Worm (Caenorhabditis elegans) whole organism, L2 larva: Measurements from ENCODE around the gene C29G2.3.
A peak's percentile ranks its signal among the peaks of the same experiment; 100 is the strongest.

ENCODE experiments used
- C34F6.9 ChIP-seq: fragments of 150-350 bp; optimal IDR thresholded peaks from 2 replicates; lab custom pipeline; 2014; ENCODE audit warnings: missing biosample characterization, missing genetic modification characterization
- F13H6.1 ChIP-seq: sonication (generic microtip); optimal IDR thresholded peaks from 2 replicates; lab custom pipeline; 2016; ENCODE audit warnings: missing genetic modification characterization, missing compliant biosample characterization
- R02D3.7 ChIP-seq: fragments of 150-350 bp; optimal IDR thresholded peaks from 2 replicates; lab custom pipeline; 2014; ENCODE audit warnings: missing biosample characterization, missing genetic modification characterization
- Y55F3AM.14 ChIP-seq: fragments of 200-800 bp; sonication (Bioruptor generic); optimal IDR thresholded peaks from 2 replicates; lab custom pipeline; 2018; ENCODE audit warnings: mild to moderate bottlenecking, missing genetic modification characterization, missing compliant biosample characterization
- alr-1 ChIP-seq: fragments of 150-350 bp; optimal IDR thresholded peaks from 2 replicates; lab custom pipeline; 2014; ENCODE audit warnings: missing biosample characterization, missing genetic modification characterization
- aly-2 ChIP-seq: fragments of 150-350 bp; optimal IDR thresholded peaks from 2 replicates; lab custom pipeline; 2014; ENCODE audit warnings: missing biosample characterization, missing genetic modification characterization
- ama-1 ChIP-seq: fragments of 150-350 bp; optimal IDR thresholded peaks from 2 replicates; lab custom pipeline; 2018; ENCODE audit warnings: inconsistent platforms
- blmp-1 ChIP-seq: sonication (generic microtip); optimal IDR thresholded peaks from 2 replicates; lab custom pipeline; 2017; ENCODE audit warnings: missing genetic modification characterization, mild to moderate bottlenecking, missing compliant biosample characterization, antibody characterized with exemption, moderate library complexity; ENCODE audit not compliant: insufficient read depth
- ceh-16 ChIP-seq: fragments of 150-350 bp; optimal IDR thresholded peaks from 2 replicates; lab custom pipeline; 2014; ENCODE audit warnings: missing biosample characterization, missing genetic modification characterization
- ceh-82 ChIP-seq: fragments of 150-350 bp; optimal IDR thresholded peaks from 2 replicates; lab custom pipeline; 2014; ENCODE audit warnings: missing biosample characterization, missing genetic modification characterization
- egl-27 ChIP-seq: sonication (generic microtip); optimal IDR thresholded peaks from 3 replicates; lab custom pipeline; 2017; ENCODE audit warnings: missing biosample characterization, missing genetic modification reagents, missing genetic modification characterization
- elt-1 ChIP-seq: fragments of 150-350 bp; optimal IDR thresholded peaks from 2 replicates; lab custom pipeline; 2014; ENCODE audit warnings: missing biosample characterization, missing genetic modification characterization
- elt-3 ChIP-seq: sonication (generic microtip); optimal IDR thresholded peaks from 2 replicates; lab custom pipeline; 2017; ENCODE audit warnings: missing biosample characterization, missing genetic modification characterization
- fos-1 ChIP-seq: fragments of 150-350 bp; optimal IDR thresholded peaks from 2 replicates; lab custom pipeline; 2014; ENCODE audit warnings: missing biosample characterization, missing genetic modification characterization
- gmeb-1 ChIP-seq: fragments of 150-350 bp; optimal IDR thresholded peaks from 2 replicates; lab custom pipeline; 2014; ENCODE audit warnings: missing biosample characterization, missing genetic modification characterization
- lin-11 ChIP-seq: fragments of 150-350 bp; sonication (generic microtip); optimal IDR thresholded peaks from 2 replicates; lab custom pipeline; 2014; ENCODE audit warnings: missing biosample characterization, missing genetic modification characterization, inconsistent platforms, mixed read lengths
- lin-13 ChIP-seq: fragments of 150-350 bp; optimal IDR thresholded peaks from 2 replicates; lab custom pipeline; 2014; ENCODE audit warnings: missing biosample characterization, missing genetic modification reagents, missing genetic modification characterization
- lsy-2 ChIP-seq, 2 experiments: fragments of 150-350 bp in 1 of 2; sonication (generic microtip) in 1 of 2; optimal IDR thresholded peaks; 2 replicates each; lab custom pipeline; 2014 to 2017; ENCODE audit warnings: missing biosample characterization in 2 of 2, missing genetic modification characterization in 2 of 2
- mab-5 ChIP-seq: fragments of 150-350 bp; optimal IDR thresholded peaks from 2 replicates; lab custom pipeline; 2014; ENCODE audit warnings: missing biosample characterization, missing genetic modification characterization
- mbf-1 ChIP-seq: sonication (generic microtip); optimal IDR thresholded peaks from 2 replicates; lab custom pipeline; 2017; ENCODE audit warnings: missing biosample characterization, missing genetic modification characterization
- mdl-1 ChIP-seq, 2 experiments: fragments of 150-350 bp in 1 of 2; sonication (generic microtip) in 1 of 2; optimal IDR thresholded peaks; 2 replicates each; lab custom pipeline; 2017; ENCODE audit warnings: missing biosample characterization in 2 of 2, missing genetic modification characterization in 2 of 2
- nhr-10 ChIP-seq: sonication (generic microtip); optimal IDR thresholded peaks from 2 replicates; lab custom pipeline; 2017; ENCODE audit warnings: missing biosample characterization, missing genetic modification characterization
- nhr-129 ChIP-seq: fragments of 150-350 bp; optimal IDR thresholded peaks from 2 replicates; lab custom pipeline; 2014; ENCODE audit warnings: missing biosample characterization, missing genetic modification characterization
- nhr-21 ChIP-seq: fragments of 150-350 bp; optimal IDR thresholded peaks from 2 replicates; lab custom pipeline; 2014; ENCODE audit warnings: missing biosample characterization, missing genetic modification characterization
- nhr-23 ChIP-seq: fragments of 150-350 bp; optimal IDR thresholded peaks from 2 replicates; lab custom pipeline; 2014; ENCODE audit warnings: missing biosample characterization, missing genetic modification reagents, missing genetic modification characterization
- nhr-237 ChIP-seq: fragments of 150-350 bp; optimal IDR thresholded peaks from 2 replicates; lab custom pipeline; 2014; ENCODE audit warnings: missing biosample characterization, missing genetic modification characterization
- nhr-25 ChIP-seq: fragments of 150-350 bp; sonication (generic microtip); optimal IDR thresholded peaks from 3 replicates; lab custom pipeline; 2014; ENCODE audit warnings: missing biosample characterization, missing genetic modification characterization
- nhr-6 ChIP-seq: fragments of 150-350 bp; optimal IDR thresholded peaks from 2 replicates; lab custom pipeline; 2014; ENCODE audit warnings: missing biosample characterization, missing genetic modification characterization
- nhr-77 ChIP-seq: fragments of 150-350 bp; optimal IDR thresholded peaks from 2 replicates; lab custom pipeline; 2014; ENCODE audit warnings: missing biosample characterization, missing genetic modification characterization
- peb-1 ChIP-seq: fragments of 150-350 bp; optimal IDR thresholded peaks from 2 replicates; lab custom pipeline; 2014; ENCODE audit warnings: missing biosample characterization, missing genetic modification characterization
- sem-4 ChIP-seq: fragments of 150-350 bp; optimal IDR thresholded peaks from 2 replicates; lab custom pipeline; 2014; ENCODE audit warnings: missing biosample characterization, missing genetic modification reagents, missing genetic modification characterization
- sma-3 ChIP-seq: sonication (generic microtip); optimal IDR thresholded peaks from 2 replicates; lab custom pipeline; 2016; ENCODE audit warnings: missing genetic modification reagents, missing genetic modification characterization, missing compliant biosample characterization
- sma-9 ChIP-seq, 2 experiments: fragments of 150-350 bp in 1 of 2; sonication (generic microtip) in 1 of 2; optimal IDR thresholded peaks; 2 replicates each; lab custom pipeline; 2014 to 2016; ENCODE audit warnings: missing genetic modification characterization in 2 of 2, mild to moderate bottlenecking in 1 of 2, missing biosample characterization in 1 of 2, missing compliant biosample characterization in 1 of 2, missing genetic modification reagents in 1 of 2, moderate library complexity in 1 of 2
- snpc-4 ChIP-seq: fragments of 150-350 bp; optimal IDR thresholded peaks from 2 replicates; lab custom pipeline; 2014; ENCODE audit warnings: missing biosample characterization, missing genetic modification characterization
- unc-39 ChIP-seq: fragments of 150-350 bp; optimal IDR thresholded peaks from 2 replicates; lab custom pipeline; 2014; ENCODE audit warnings: missing biosample characterization, missing genetic modification characterization
- unc-55 ChIP-seq: fragments of 150-350 bp; sonication (generic microtip); optimal IDR thresholded peaks from 3 replicates; lab custom pipeline; 2014; ENCODE audit warnings: missing biosample characterization, missing genetic modification reagents, missing genetic modification characterization
- unc-62 ChIP-seq: fragments of 150-350 bp; optimal IDR thresholded peaks from 2 replicates; lab custom pipeline; 2014; ENCODE audit warnings: missing biosample characterization, missing genetic modification reagents, missing genetic modification characterization
- zag-1 ChIP-seq: fragments of 150-350 bp; optimal IDR thresholded peaks from 2 replicates; lab custom pipeline; 2014; ENCODE audit warnings: missing biosample characterization, missing genetic modification characterization
- ztf-11 ChIP-seq: sonication (generic microtip); optimal IDR thresholded peaks from 2 replicates; lab custom pipeline; 2017; ENCODE audit warnings: missing biosample characterization, missing genetic modification characterization
- ztf-4 ChIP-seq: fragments of 150-350 bp; optimal IDR thresholded peaks from 2 replicates; lab custom pipeline; 2014; ENCODE audit warnings: missing biosample characterization, missing genetic modification characterization

Gene C29G2.3

DNA sequence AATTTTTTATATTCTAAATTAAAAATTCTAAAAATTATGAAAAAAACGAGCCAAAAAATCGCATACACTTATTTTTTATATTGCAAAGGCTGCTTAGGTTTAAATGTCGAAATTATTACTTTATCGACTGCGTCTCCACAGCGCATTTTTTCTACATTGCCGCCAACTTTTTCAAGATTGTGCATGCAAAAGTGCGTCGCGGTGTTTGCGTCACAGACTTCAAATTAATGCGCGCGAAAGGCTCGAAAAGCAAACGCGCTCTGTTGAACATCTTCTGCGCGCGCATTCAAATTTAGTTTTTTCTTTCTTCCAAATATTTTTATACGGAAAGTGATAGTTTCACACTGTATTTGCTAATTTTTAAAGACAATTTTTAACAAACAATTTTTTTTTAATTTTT, 19.8 kb downstream of the C29G2.3 start (continued):
- TF ChIP-seq snpc-4 (tag; lab: Kevin White, UChicago) (peak; percentile 46), unc-62 (GFP tag; lab: Kevin White, UChicago) (no peak), mbf-1 (tag; lab: Kevin White, UChicago) (no peak), lin-13 (peak; percentile 88), nhr-6 (tag; lab: Kevin White, UChicago) (peak; percentile 24), nhr-129 (tag; lab: Kevin White, UChicago) (peak; percentile 81), gmeb-1 (peak; percentile 99), nhr-25 (no peak), C34F6.9 (tag; lab: Kevin White, UChicago) (peak; percentile 69), ztf-4 (tag; lab: Kevin White, UChicago) (peak; percentile 28), sma-3 (GFP tag; lab: Kevin White, UChicago) (peak; percentile 66), Y55F3AM.14 (no peak), elt-1 (no peak), fos-1 (tag; lab: Kevin White, UChicago) (peak; percentile 29), ztf-11 (no peak), nhr-23 (tag; lab: Kevin White, UChicago) (no peak), unc-39 (tag; lab: Kevin White, UChicago) (no peak)
- TF ChIP-seq, all 48 proteins: peak for 21

DNA sequence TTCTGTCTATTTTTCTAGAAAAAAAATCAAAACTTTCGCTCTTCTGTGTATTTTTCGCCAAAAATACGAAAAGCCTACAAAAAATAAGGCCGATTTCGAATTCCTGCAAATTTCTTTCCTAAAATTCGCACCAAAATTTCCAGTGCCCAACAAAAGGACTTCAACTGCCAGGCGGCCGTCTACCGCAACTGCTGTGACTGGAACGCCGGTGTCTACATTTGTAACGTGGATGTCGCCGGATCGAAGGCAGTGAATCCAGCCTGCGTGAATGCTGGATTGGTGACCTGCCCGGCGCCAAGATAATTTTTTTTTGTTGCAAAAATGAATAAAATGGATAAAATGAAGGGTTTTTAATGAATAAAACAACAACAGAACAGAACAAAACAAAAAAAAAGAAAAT, 21.1 kb downstream of the C29G2.3 start:
- no peak for TF ChIP-seq blmp-1
- no peak for TF ChIP-seq sem-4
- no peak for TF ChIP-seq F13H6.1 (tag; lab: Kevin White, UChicago)
- TF ChIP-seq nhr-21 (tag; lab: Kevin White, UChicago): no peak
- no peak for TF ChIP-seq egl-27 (tag; lab: Kevin White, UChicago)
- no peak for TF ChIP-seq ztf-11
- TF ChIP-seq mdl-1 (tag; optimal IDR thresholded peaks at IDR 0.05; lab: Kevin White, UChicago): no peak
- TF ChIP-seq elt-3: no peak
- TF ChIP-seq peb-1 (tag; lab: Kevin White, UChicago): no peak
- no peak for TF ChIP-seq ceh-16 (tag; lab: Kevin White, UChicago)
- no peak for TF ChIP-seq lin-11 (tag; lab: Kevin White, UChicago)
- no peak for TF ChIP-seq sma-9 (GFP tag; optimal IDR thresholded peaks at IDR 0.05; lab: Kevin White, UChicago)
- no peak for TF ChIP-seq sma-9 (tag; optimal IDR thresholded peaks at IDR 0.05; lab: Kevin White, UChicago)
- no peak for TF ChIP-seq nhr-237
- TF ChIP-seq lsy-2 (tag; optimal IDR thresholded peaks at IDR 0.05; lab: Kevin White, UChicago): no peak
- no peak for TF ChIP-seq nhr-23 (tag; lab: Kevin White, UChicago)
- no peak for TF ChIP-seq ama-1
- no peak for TF ChIP-seq zag-1
- TF ChIP-seq nhr-77 (tag; lab: Kevin White, UChicago): no peak
- no peak for TF ChIP-seq mab-5 (tag; lab: Kevin White, UChicago)
- TF ChIP-seq elt-1: no peak

DNA sequence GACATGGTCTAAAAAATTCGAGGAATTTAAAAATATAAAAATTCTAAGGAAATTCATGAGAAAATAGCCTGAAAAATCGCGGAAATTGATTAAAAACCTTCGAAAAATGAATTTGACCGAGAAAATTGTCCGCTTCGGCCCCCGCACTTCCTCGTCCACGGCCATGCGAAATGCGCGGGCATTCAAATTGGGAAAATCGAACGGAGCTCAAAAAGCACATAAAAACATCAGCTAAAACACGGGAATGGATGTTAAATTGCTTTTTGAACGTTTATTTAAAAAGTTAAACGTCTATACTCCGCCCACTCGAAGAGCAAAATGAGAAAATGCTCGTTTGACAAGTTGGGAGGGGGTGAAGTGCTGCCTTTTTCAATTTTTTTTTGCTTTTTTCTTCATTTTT, 22.4 kb downstream of the C29G2.3 start, which contains the start of gene F53E10.6:
Gene F53E10.6 (minus strand): TSS at position 8 of the 400 bp plus-strand sequence.
- TF ChIP-seq unc-55: peak; percentile 46
- peak; percentile 89 for TF ChIP-seq gmeb-1
- TF ChIP-seq unc-62 (GFP tag; lab: Kevin White, UChicago): no peak
- peak in 1 of 2 experiments; percentile 40 for TF ChIP-seq lsy-2 (tag; optimal IDR thresholded peaks at IDR 0.05; lab: Kevin White, UChicago)
- peak; percentile 38 for TF ChIP-seq C34F6.9 (tag; lab: Kevin White, UChicago)
- no peak for TF ChIP-seq R02D3.7
- TF ChIP-seq, all 48 proteins: peak for 4

DNA sequence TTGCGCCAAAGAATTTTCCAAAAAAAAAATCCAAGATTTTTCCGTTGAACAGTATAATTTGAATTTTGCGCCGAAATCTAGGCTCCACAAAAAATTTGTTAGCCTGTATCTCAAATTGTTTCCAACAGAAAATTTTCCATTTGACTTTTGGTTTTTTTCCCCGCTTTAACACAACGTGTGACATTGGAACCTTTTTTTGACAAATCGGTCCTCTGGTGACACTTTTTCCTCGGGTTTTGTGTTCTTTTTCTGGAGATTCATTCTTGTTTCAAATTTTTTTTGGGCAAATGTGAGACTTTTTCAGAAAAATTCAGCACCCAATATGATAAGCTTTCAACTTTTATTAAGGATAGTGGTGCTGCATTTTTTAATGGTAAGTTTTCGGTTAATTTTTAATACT, 27.7 kb downstream of the C29G2.3 start, which contains the start of gene acr-17:
Gene acr-17 (plus strand): TSS at position 301 of the 400 bp plus-strand sequence.
- TF ChIP-seq nhr-23 (tag; lab: Kevin White, UChicago) (no peak), nhr-77 (tag; lab: Kevin White, UChicago) (no peak), egl-27 (tag; lab: Kevin White, UChicago) (no peak), peb-1 (tag; lab: Kevin White, UChicago) (no peak), mdl-1 (tag; optimal IDR thresholded peaks at IDR 0.05; lab: Kevin White, UChicago) (no peak), snpc-4 (tag; lab: Kevin White, UChicago) (no peak), aly-2 (tag; lab: Kevin White, UChicago) (no peak), nhr-21 (tag; lab: Kevin White, UChicago) (no peak), ceh-82 (no peak), sma-3 (GFP tag; lab: Kevin White, UChicago) (no peak), ceh-16 (tag; lab: Kevin White, UChicago) (no peak), lin-13 (no peak), nhr-10 (tag; lab: Kevin White, UChicago) (no peak), alr-1 (no peak), mbf-1 (tag; lab: Kevin White, UChicago) (no peak)
- TF ChIP-seq, all 48 proteins: peak for 0
